Fruit fly (Drosophila melanogaster) whole organism, embryonic: Measurements from ENCODE around the gene Arv1.

Experiments used
- Ada2b ChIP-seq: fragments of 200-800 bp; sonication (Bioruptor generic); IDR thresholded peaks from 2 replicates; pipeline ENCODE4 v1.3.6; 2022; ENCODE audit warnings: missing biosample characterization, missing genetic modification characterization
- CG10462 ChIP-seq: fragments of 200-800 bp; sonication (Bioruptor generic); optimal IDR thresholded peaks from 2 replicates; lab custom pipeline; 2016; ENCODE audit warnings: missing biosample characterization, missing genetic modification characterization
- CG11456 ChIP-seq: fragments of 200-800 bp; sonication (Bioruptor generic); IDR thresholded peaks from 3 replicates; pipeline ENCODE4 v1.3.6; 2022; ENCODE audit warnings: missing biosample characterization, missing genetic modification characterization
- CG11723 ChIP-seq: fragments of 200-800 bp; sonication (Bioruptor generic); optimal IDR thresholded peaks from 2 replicates; lab custom pipeline; 2017; ENCODE audit warnings: missing biosample characterization, mild to moderate bottlenecking, missing genetic modification characterization
- CG15073 ChIP-seq: fragments of 200-800 bp; sonication (Bioruptor generic); optimal IDR thresholded peaks from 2 replicates; lab custom pipeline; 2016; ENCODE audit warnings: missing biosample characterization, missing genetic modification characterization
- CG1603 ChIP-seq: fragments of 200-800 bp; sonication (Bioruptor generic); optimal IDR thresholded peaks from 2 replicates; lab custom pipeline; 2019; ENCODE audit warnings: missing biosample characterization, mild to moderate bottlenecking, missing genetic modification characterization, moderate library complexity
- CG17328 ChIP-seq: fragments of 200-800 bp; sonication (Bioruptor generic); IDR thresholded peaks from 2 replicates; pipeline ENCODE4 v1.3.6; 2022; ENCODE audit warnings: missing biosample characterization, missing genetic modification characterization
- CG17612 ChIP-seq: fragments of 200-800 bp; sonication (Bioruptor generic); IDR thresholded peaks from 2 replicates; pipeline ENCODE4 v1.3.6; 2022; ENCODE audit warnings: missing biosample characterization, missing genetic modification characterization
- CG1832 ChIP-seq: fragments of 200-800 bp; sonication (Bioruptor generic); optimal IDR thresholded peaks from 2 replicates; lab custom pipeline; 2017; ENCODE audit warnings: missing biosample characterization, mild to moderate bottlenecking, missing genetic modification characterization, inconsistent platforms
- CG2678 ChIP-seq: fragments of 200-800 bp; sonication (Bioruptor generic); optimal IDR thresholded peaks from 3 replicates; lab custom pipeline; 2019; ENCODE audit warnings: missing biosample characterization, mild to moderate bottlenecking, missing genetic modification characterization, moderate library complexity
- CG3065 ChIP-seq: fragments of 200-800 bp; sonication (Bioruptor generic); optimal IDR thresholded peaks from 2 replicates; lab custom pipeline; 2016; ENCODE audit warnings: missing biosample characterization, missing genetic modification characterization
- CG32767 ChIP-seq: fragments of 200-800 bp; sonication (Bioruptor generic); IDR thresholded peaks from 2 replicates; pipeline ENCODE4 v1.3.6; 2022; ENCODE audit warnings: missing biosample characterization, missing genetic modification characterization
- CG3847 ChIP-seq: fragments of 200-800 bp; sonication (Bioruptor generic); IDR thresholded peaks from 2 replicates; pipeline ENCODE4 v1.3.6; 2022; ENCODE audit warnings: missing biosample characterization, missing genetic modification characterization
- CG43689 ChIP-seq: fragments of 200-800 bp; sonication (Bioruptor generic); IDR thresholded peaks from 2 replicates; pipeline ENCODE4 v1.3.6; 2022; ENCODE audit warnings: missing biosample characterization, missing genetic modification characterization
- CG4730 ChIP-seq: fragments of 200-800 bp; sonication (Bioruptor generic); IDR thresholded peaks from 2 replicates; pipeline ENCODE4 v1.3.6; 2022; ENCODE audit warnings: missing biosample characterization, missing genetic modification characterization
- CG6765 ChIP-seq: fragments of 200-800 bp; sonication (Bioruptor generic); optimal IDR thresholded peaks from 3 replicates; lab custom pipeline; 2017; ENCODE audit warnings: missing biosample characterization, mild to moderate bottlenecking, missing genetic modification characterization
- CG7372 ChIP-seq: fragments of 200-800 bp; sonication (Bioruptor generic); IDR thresholded peaks from 2 replicates; pipeline ENCODE4 v1.3.6; 2022; ENCODE audit warnings: missing biosample characterization, missing genetic modification characterization
- CG7839 ChIP-seq: fragments of 200-800 bp; sonication (Bioruptor generic); optimal IDR thresholded peaks from 3 replicates; lab custom pipeline; 2018; ENCODE audit warnings: missing biosample characterization, mild to moderate bottlenecking, missing genetic modification characterization, moderate library complexity
- Dll ChIP-seq: fragments of 200-800 bp; sonication (Bioruptor generic); IDR thresholded peaks from 4 replicates; pipeline ENCODE4 v1.3.6; 2022; ENCODE audit warnings: missing biosample characterization, missing genetic modification characterization; ENCODE audit not compliant: partially characterized antibody
- Ets65A ChIP-seq: fragments of 200-800 bp; sonication (Bioruptor generic); peaks from one replicate; lab custom pipeline; 2016; ENCODE audit warnings: missing biosample characterization, missing genetic modification characterization
- Gsc ChIP-seq: fragments of 200-800 bp; sonication (Bioruptor generic); IDR thresholded peaks from 2 replicates; pipeline ENCODE4 v1.3.6; 2022; ENCODE audit warnings: missing biosample characterization, missing genetic modification characterization
- H15 ChIP-seq: fragments of 200-800 bp; sonication (Bioruptor generic); IDR thresholded peaks from 3 replicates; pipeline ENCODE4 v1.3.6; 2022; ENCODE audit warnings: missing biosample characterization, missing genetic modification characterization
- Nf-YC ChIP-seq: fragments of 200-800 bp; optimal IDR thresholded peaks from 3 replicates; lab custom pipeline; 2019; ENCODE audit warnings: missing biosample characterization, mild to moderate bottlenecking, missing genetic modification characterization, moderate library complexity
- Sry-β ChIP-seq: fragments of 200-800 bp; sonication (Bioruptor generic); optimal IDR thresholded peaks from 2 replicates; lab custom pipeline; 2018; ENCODE audit warnings: missing biosample characterization, mild to moderate bottlenecking, missing genetic modification characterization, moderate library complexity
- Usf ChIP-seq: fragments of 200-800 bp; sonication (Bioruptor generic); optimal IDR thresholded peaks from 2 replicates; lab custom pipeline; 2017; ENCODE audit warnings: missing genotype, missing biosample characterization, missing genetic modification characterization
- Vsx1 ChIP-seq: fragments of 200-800 bp; sonication (Bioruptor generic); optimal IDR thresholded peaks from 2 replicates; lab custom pipeline; 2017; ENCODE audit warnings: missing biosample characterization, mild to moderate bottlenecking, missing genetic modification characterization, missing genetic modification reagents
- Xrp1 ChIP-seq: fragments of 200-800 bp; sonication (Bioruptor generic); IDR thresholded peaks from 2 replicates; pipeline ENCODE4 v1.3.6; 2022; ENCODE audit warnings: missing biosample characterization, missing genetic modification characterization
- amos ChIP-seq: fragments of 200-800 bp; sonication (Bioruptor generic); IDR thresholded peaks from 2 replicates; pipeline ENCODE4 v1.3.6; 2022; ENCODE audit warnings: missing biosample characterization, missing genetic modification characterization; ENCODE audit not compliant: partially characterized antibody
- ap ChIP-seq: fragments of 200-800 bp; sonication (Bioruptor generic); IDR thresholded peaks from 2 replicates; pipeline ENCODE4 v1.3.6; 2022; ENCODE audit warnings: missing biosample characterization, missing genetic modification characterization
- ash1 ChIP-seq: fragments of 200-800 bp; sonication (Bioruptor generic); optimal IDR thresholded peaks from 2 replicates; lab custom pipeline; 2018; ENCODE audit warnings: missing biosample characterization, mild to moderate bottlenecking, missing genetic modification characterization
- cg ChIP-seq: fragments of 200-800 bp; sonication (Bioruptor generic); optimal IDR thresholded peaks from 3 replicates; lab custom pipeline; 2019; ENCODE audit warnings: missing biosample characterization, mild to moderate bottlenecking, missing genetic modification characterization, moderate library complexity
- crol ChIP-seq: fragments of 200-800 bp; sonication (Bioruptor generic); IDR thresholded peaks from 2 replicates; pipeline ENCODE4 v1.3.6; 2022; ENCODE audit warnings: missing biosample characterization, missing genetic modification characterization
- dmrt99B ChIP-seq: fragments of 200-800 bp; sonication (Bioruptor generic); optimal IDR thresholded peaks from 2 replicates; lab custom pipeline; 2018; ENCODE audit warnings: missing biosample characterization, mild to moderate bottlenecking, missing genetic modification characterization, moderate library complexity
- gcm ChIP-seq: fragments of 200-800 bp; sonication (Bioruptor generic); optimal IDR thresholded peaks from 2 replicates; lab custom pipeline; 2019; ENCODE audit warnings: missing biosample characterization, mild to moderate bottlenecking, missing genetic modification characterization, moderate library complexity
- grn ChIP-seq: fragments of 200-800 bp; sonication (Bioruptor generic); optimal IDR thresholded peaks from 3 replicates; lab custom pipeline; 2017; ENCODE audit warnings: missing biosample characterization, missing genetic modification characterization
- hb ChIP-seq: fragments of 200-800 bp; sonication (Bioruptor generic); IDR thresholded peaks from 3 replicates; pipeline ENCODE4 v1.3.6; 2022; ENCODE audit warnings: missing biosample characterization, missing genetic modification characterization; ENCODE audit not compliant: partially characterized antibody
- pho ChIP-seq: fragments of 200-800 bp; sonication (Bioruptor generic); optimal IDR thresholded peaks from 2 replicates; lab custom pipeline; 2016; ENCODE audit warnings: missing biosample characterization, missing genetic modification characterization
- pros ChIP-seq: fragments of 200-800 bp; sonication (Bioruptor generic); optimal IDR thresholded peaks from 3 replicates; lab custom pipeline; 2019; ENCODE audit warnings: missing biosample characterization, mild to moderate bottlenecking, missing genetic modification characterization, moderate library complexity
- psq ChIP-seq: fragments of 200-800 bp; sonication (Bioruptor generic); optimal IDR thresholded peaks from 2 replicates; lab custom pipeline; 2017; ENCODE audit warnings: missing biosample characterization, missing genetic modification characterization
- pzg ChIP-seq: fragments of 200-800 bp; sonication (Bioruptor generic); optimal IDR thresholded peaks from 3 replicates; lab custom pipeline; 2018; ENCODE audit warnings: missing biosample characterization, mild to moderate bottlenecking, missing genetic modification characterization, moderate library complexity
- rib ChIP-seq: fragments of 200-800 bp; sonication (Bioruptor generic); IDR thresholded peaks from 2 replicates; pipeline ENCODE4 v1.3.6; 2022; ENCODE audit warnings: missing biosample characterization, missing genetic modification characterization
- sc ChIP-seq, 3 experiments: fragments of >200 bp in 2 of 3; fragments of 200-800 bp in 1 of 3; sonication (Bioruptor generic) in 1 of 3; optimal IDR thresholded peaks; 2 replicates in 2 of 3; 3 replicates in 1 of 3; lab custom pipeline; 2017; ENCODE audit warnings: mild to moderate bottlenecking in 1 of 3, missing biosample characterization in 1 of 3, missing genetic modification characterization in 1 of 3, missing genetic modification reagents in 1 of 3
- sd ChIP-seq: fragments of 200-800 bp; sonication (Bioruptor generic); optimal IDR thresholded peaks from 3 replicates; lab custom pipeline; 2018; ENCODE audit warnings: missing biosample characterization, mild to moderate bottlenecking, missing genetic modification characterization, moderate library complexity
- seq ChIP-seq: fragments of 200-800 bp; sonication (Bioruptor generic); IDR thresholded peaks from 2 replicates; pipeline ENCODE4 v1.3.6; 2022; ENCODE audit warnings: missing biosample characterization, missing genetic modification characterization
- sob ChIP-seq: fragments of 200-800 bp; sonication (Bioruptor generic); IDR thresholded peaks from 2 replicates; pipeline ENCODE4 v1.3.6; 2022; ENCODE audit warnings: missing biosample characterization, missing genetic modification characterization
- sr ChIP-seq: fragments of 200-800 bp; sonication (Bioruptor generic); IDR thresholded peaks from 3 replicates; pipeline ENCODE4 v1.3.6; 2022; ENCODE audit warnings: missing biosample characterization, missing genetic modification characterization
- unpg ChIP-seq: fragments of 200-800 bp; sonication (Bioruptor generic); optimal IDR thresholded peaks from 3 replicates; lab custom pipeline; 2018; ENCODE audit warnings: missing biosample characterization, mild to moderate bottlenecking, missing genetic modification characterization, moderate library complexity
- zen2 ChIP-seq: fragments of 200-800 bp; sonication (Bioruptor generic); IDR thresholded peaks from 3 replicates; pipeline ENCODE4 v1.3.6; 2022; ENCODE audit warnings: missing biosample characterization, missing genetic modification characterization; ENCODE audit not compliant: partially characterized antibody

Gene Arv1

DNA sequence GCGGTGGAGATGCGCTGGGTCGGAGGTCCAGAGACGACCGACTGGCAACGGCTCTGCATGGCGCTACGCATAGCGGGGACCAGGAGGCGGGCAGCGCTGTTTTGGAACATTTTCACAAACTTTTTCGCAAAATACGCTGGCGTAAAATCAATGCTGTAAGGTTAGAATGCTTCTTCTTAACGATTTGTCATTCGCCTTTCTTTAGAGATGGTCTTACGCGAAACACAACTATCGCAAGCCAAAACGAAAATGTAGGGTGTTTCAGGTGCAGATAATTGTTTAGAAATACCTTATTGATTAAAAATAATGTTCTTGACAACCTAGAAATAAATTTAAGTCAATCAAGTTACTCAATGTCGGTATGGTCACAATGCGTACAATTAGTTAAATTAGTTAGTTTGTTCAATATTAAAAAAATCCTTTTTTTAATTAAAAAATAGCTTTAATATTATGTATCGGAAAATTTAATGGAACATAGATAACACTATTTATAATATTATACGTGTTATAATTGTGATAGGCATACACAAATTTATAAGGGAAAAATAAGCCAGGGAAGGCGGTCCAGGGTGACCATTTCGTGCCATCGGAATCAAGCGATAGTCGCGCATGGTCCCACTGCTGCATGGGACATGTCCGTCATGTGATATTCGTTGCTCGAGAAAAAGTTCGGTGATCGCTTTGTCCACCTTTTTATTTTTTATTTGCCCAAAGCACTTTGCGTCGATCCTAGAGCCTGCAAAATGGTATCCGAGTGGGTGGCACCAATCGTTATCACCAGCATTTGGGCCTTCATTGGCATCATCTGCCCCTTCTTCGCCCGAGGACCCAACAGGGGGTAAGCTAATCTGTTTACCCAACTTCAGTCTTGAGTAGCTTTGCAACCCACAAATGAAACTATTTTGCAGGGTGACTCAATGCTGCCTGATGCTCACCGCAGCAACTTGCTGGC is 10.4 kb upstream of the Arv1 start, which contains the start of the genes COX8 and VhaM9.7-b (continued):
- no peak for TF ChIP-seq sc (optimal IDR thresholded peaks at IDR 0.05; lab: Kevin White, UChicago)
- TF ChIP-seq sc (GFP tag; optimal IDR thresholded peaks at IDR 0.05; lab: Kevin White, UChicago) = no peak
- TF ChIP-seq sr (GFP tag; lab: Robert Waterston, UW) = no peak
- TF ChIP-seq CG43689 = no peak
- peak; percentile 51; the same call in 1 of the 3 replicates for TF ChIP-seq zen2
- no peak for TF ChIP-seq crol (GFP tag; lab: Robert Waterston, UW)
- TF ChIP-seq CG1603 (tag; lab: Kevin White, UChicago) = peak; percentile 59
- peak; percentile 63 for TF ChIP-seq Nf-YC (tag; lab: Kevin White, UChicago)
- no peak for TF ChIP-seq CG17612 (GFP tag; lab: Robert Waterston, UW)
- TF ChIP-seq pzg (GFP tag; lab: Kevin White, UChicago) = peak; percentile 67
- no peak for TF ChIP-seq Ada2b (GFP tag; lab: Robert Waterston, UW)
- TF ChIP-seq Dll = peak; percentile 80
- TF ChIP-seq Sry-β (GFP tag; lab: Kevin White, UChicago) = no peak
- TF ChIP-seq pho (GFP tag; lab: Kevin White, UChicago) = peak; percentile 13
- no peak for TF ChIP-seq dmrt99B
- no peak for TF ChIP-seq sd (tag; lab: Kevin White, UChicago)
- TF ChIP-seq CG32767 (GFP tag; lab: Robert Waterston, UW) = no peak
- TF ChIP-seq pros (GFP tag; lab: Kevin White, UChicago) = no peak
- TF ChIP-seq CG10462 = peak; percentile 42
- TF ChIP-seq ap = no peak
- TF ChIP-seq CG6765 (GFP tag; lab: Kevin White, UChicago) = no peak
- TF ChIP-seq CG7839 (tag; lab: Kevin White, UChicago) = no peak
- no peak for TF ChIP-seq ash1 (GFP tag; lab: Kevin White, UChicago)
- TF ChIP-seq CG2678 (tag; lab: Kevin White, UChicago) = no peak
- peak; percentile 89 for TF ChIP-seq Usf (GFP tag; lab: Kevin White, UChicago)
- no peak; the same call in 2 of the 3 replicates for TF ChIP-seq CG11456 (GFP tag; lab: Robert Waterston, UW)
- TF ChIP-seq rib = 0 out of 2 replicates have a peak, but pooled peaks have one; percentile 10
- peak; percentile 10; the same call in 1 of the 2 replicates for TF ChIP-seq Xrp1
- TF ChIP-seq hb (GFP tag; lab: Robert Waterston, UW) = 0 out of 3 replicates have a peak, but pooled peaks have one; percentile 54
- 0 out of 2 replicates have a peak, but pooled peaks have one; percentile 6 for TF ChIP-seq CG17328
- TF ChIP-seq amos = peak; percentile 72
- TF ChIP-seq Vsx1 (GFP tag; lab: Kevin White, UChicago) = no peak
- no peak; the same call in none of the 2 replicates for TF ChIP-seq CG7372 (GFP tag; lab: Robert Waterston, UW)
- TF ChIP-seq CG15073 (GFP tag; lab: Kevin White, UChicago) = no peak
- TF ChIP-seq cg (GFP tag; lab: Kevin White, UChicago) = no peak
- TF ChIP-seq CG3847 = peak; percentile 49; the same call in 1 of the 2 replicates
- 0 out of 2 replicates have a peak, but pooled peaks have one; percentile 67 for TF ChIP-seq CG4730 (GFP tag; lab: Robert Waterston, UW)
- no peak for TF ChIP-seq CG1832 (GFP tag; lab: Kevin White, UChicago)
- no peak for TF ChIP-seq H15 (GFP tag; lab: Robert Waterston, UW)
- TF ChIP-seq Ets65A = peak; percentile 96
- peak; percentile 18 for TF ChIP-seq psq (GFP tag; lab: Kevin White, UChicago)
- TF ChIP-seq seq = no peak
- TF ChIP-seq grn (GFP tag; lab: Kevin White, UChicago) = no peak
- TF ChIP-seq Gsc (GFP tag; lab: Robert Waterston, UW) = no peak
- peak; percentile 67 for TF ChIP-seq sob (GFP tag; lab: Robert Waterston, UW)
- TF ChIP-seq CG11723 (GFP tag; lab: Kevin White, UChicago) = no peak
- no peak for TF ChIP-seq gcm (GFP tag; lab: Kevin White, UChicago)
- no peak for TF ChIP-seq CG3065 (GFP tag; lab: Kevin White, UChicago)
- TF ChIP-seq unpg = no peak
